Fruit fly (Drosophila melanogaster): ENCODE measurements around the gene CG34043.
A peak's percentile ranks its signal among the peaks of the same experiment; 100 is the strongest.

The CG34043 gene

dm6 chr2L:10246785-10247190, 33.9 kb downstream of the CG34043 start, which contains the start of gene chico (continued):
- no peak for TF ChIP-seq CG7357 (GFP tag; IDR thresholded peaks at IDR 0.05)
- no peak for TF ChIP-seq CG16779 (GFP tag; IDR thresholded peaks at IDR 0.05)
- peak; percentile 76; the same call in 2 of the 4 replicates for TF ChIP-seq chinmo (GFP tag; IDR thresholded peaks at IDR 0.05; ENCODE audit: partially characterized antibody)
- no peak for TF ChIP-seq jigr1 (GFP tag; IDR thresholded peaks at IDR 0.05)
- TF ChIP-seq CG10366 (GFP tag; IDR thresholded peaks at IDR 0.05) = no peak
- no peak for TF ChIP-seq CG11723 (GFP tag; optimal IDR thresholded peaks at IDR 0.05)
- TF ChIP-seq lab (GFP tag; optimal IDR thresholded peaks at IDR 0.05) = no peak
- TF ChIP-seq CG2116 (GFP tag; optimal IDR thresholded peaks at IDR 0.05) = peak; percentile 68
- peak; percentile 93 for TF ChIP-seq nerfin-1 (tag; optimal IDR thresholded peaks at IDR 0.05)
- TF ChIP-seq CG9932 (GFP tag; IDR thresholded peaks at IDR 0.05) = no peak
- TF ChIP-seq HLHmδ (GFP tag; optimal IDR thresholded peaks at IDR 0.05) = no peak
- no peak for TF ChIP-seq CG18011 (GFP tag; optimal IDR thresholded peaks at IDR 0.05)
- no peak for TF ChIP-seq fd96Cb (tag; optimal IDR thresholded peaks at IDR 0.05)
- TF ChIP-seq Oaz (GFP tag; IDR thresholded peaks at IDR 0.05) = no peak
- no peak for TF ChIP-seq lbe (GFP tag; optimal IDR thresholded peaks at IDR 0.05)
- TF ChIP-seq inv (GFP tag; IDR thresholded peaks at IDR 0.05; ENCODE audit: partially characterized antibody) = no peak
- TF ChIP-seq ssp (GFP tag; IDR thresholded peaks at IDR 0.05) = no peak
- no peak for TF ChIP-seq Gsc (GFP tag; IDR thresholded peaks at IDR 0.05)
- peak; percentile 56 for TF ChIP-seq CG34224 (GFP tag; IDR thresholded peaks at IDR 0.05; ENCODE audit: partially characterized antibody)
- TF ChIP-seq CG16815 (GFP tag; optimal IDR thresholded peaks at IDR 0.05) = no peak
- TF ChIP-seq CG31224 (GFP tag; IDR thresholded peaks at IDR 0.05) = no peak
- no peak for TF ChIP-seq Atf-2 (GFP tag; optimal IDR thresholded peaks at IDR 0.05)
- no peak for TF ChIP-seq CG15601 (tag; optimal IDR thresholded peaks at IDR 0.05)
- peak; percentile 68 for TF ChIP-seq pfk (GFP tag; optimal IDR thresholded peaks at IDR 0.05)
- no peak for TF ChIP-seq CG2202 (tag; optimal IDR thresholded peaks at IDR 0.05)
- no peak for TF ChIP-seq gsb-n (tag; optimal IDR thresholded peaks at IDR 0.05)
- TF ChIP-seq lilli (GFP tag; optimal IDR thresholded peaks at IDR 0.05) = peak; percentile 38
- TF ChIP-seq Atf6 (GFP tag; IDR thresholded peaks at IDR 0.05) = 0 out of 2 replicates have a peak, but pooled peaks have one; percentile 12
- TF ChIP-seq pan (optimal IDR thresholded peaks at IDR 0.05) = no peak
- no peak for TF ChIP-seq pan (GFP tag; optimal IDR thresholded peaks at IDR 0.05 in 1 of 2, IDR thresholded peaks at IDR 0.05 in 1 of 2)
- no peak for TF ChIP-seq Vsx1 (GFP tag; optimal IDR thresholded peaks at IDR 0.05)
- no peak for TF ChIP-seq salm (tag; optimal IDR thresholded peaks at IDR 0.05)
- no peak for TF ChIP-seq fd102C (GFP tag; optimal IDR thresholded peaks at IDR 0.05)
- peak; percentile 82 for TF ChIP-seq sd (tag; optimal IDR thresholded peaks at IDR 0.05)
- TF ChIP-seq Max (GFP tag; optimal IDR thresholded peaks at IDR 0.05) = peak; percentile 23
- no peak for TF ChIP-seq slbo (GFP tag; IDR thresholded peaks at IDR 0.05)
- TF ChIP-seq bowl (GFP tag; IDR thresholded peaks at IDR 0.05) = no peak
- TF ChIP-seq HmgZ (tag; optimal IDR thresholded peaks at IDR 0.05) = peak; percentile 51
- no peak for TF ChIP-seq Side (GFP tag; optimal IDR thresholded peaks at IDR 0.05)
- TF ChIP-seq NK7.1 (GFP tag; optimal IDR thresholded peaks at IDR 0.05) = no peak
- TF ChIP-seq CG13775 (GFP tag; optimal IDR thresholded peaks at IDR 0.05) = no peak
- no peak for TF ChIP-seq CG3065 (GFP tag; optimal IDR thresholded peaks at IDR 0.05)
- no peak for TF ChIP-seq Awh (GFP tag; IDR thresholded peaks at IDR 0.05)
- no peak for TF ChIP-seq ap (GFP tag; IDR thresholded peaks at IDR 0.05)
- TF ChIP-seq HLH54F (GFP tag; optimal IDR thresholded peaks at IDR 0.05) = no peak
- TF ChIP-seq lola (GFP tag; optimal IDR thresholded peaks at IDR 0.05) = no peak
- TF ChIP-seq CG8290 (GFP tag; optimal IDR thresholded peaks at IDR 0.05) = no peak
- TF ChIP-seq CG8290 (tag; optimal IDR thresholded peaks at IDR 0.05) = no peak
- TF ChIP-seq CG7963 (GFP tag; IDR thresholded peaks at IDR 0.05; ENCODE audit: partially characterized antibody) = peak; percentile 26; the same call in 2 of the 3 replicates
- TF ChIP-seq CG6791 (GFP tag; IDR thresholded peaks at IDR 0.05; ENCODE audit: partially characterized antibody) = peak; percentile 89
- no peak for TF ChIP-seq CrebB (tag; optimal IDR thresholded peaks at IDR 0.05)
